Fruit fly (Drosophila melanogaster): Measurements from ENCODE around the gene CG31517.

dm6 chr3R:13915646-13916045 lies 32.6 kb upstream of the CG31517 start:
- no peak for TF ChIP-seq Dll (optimal IDR thresholded peaks at IDR 0.05)
- TF ChIP-seq CG8478 (optimal IDR thresholded peaks at IDR 0.05): no peak
- no peak for TF ChIP-seq psq (optimal IDR thresholded peaks at IDR 0.05)
- no peak for TF ChIP-seq usp (GFP tag; optimal IDR thresholded peaks at IDR 0.05)
- no peak for TF ChIP-seq pan (optimal IDR thresholded peaks at IDR 0.05)
- TF ChIP-seq EcR (GFP tag; optimal IDR thresholded peaks at IDR 0.05): no peak
